Worm (Caenorhabditis elegans) whole organism, L4/young adult: Measurements from ENCODE around the gene F44B9.9.

ENCODE experiments used
- W03F9.2 ChIP-seq: fragments of 150-350 bp; optimal IDR thresholded peaks from 2 replicates; lab custom pipeline; 2014; ENCODE audit warnings: missing biosample characterization, missing genetic modification characterization
- dao-5 ChIP-seq: sonication (generic microtip); optimal IDR thresholded peaks from 2 replicates; lab custom pipeline; 2016; ENCODE audit warnings: missing genotype, missing genetic modification characterization, moderate library complexity, missing compliant biosample characterization
- him-1 ChIP-seq: sonication (generic microtip); optimal IDR thresholded peaks from 2 replicates; lab custom pipeline; 2016; ENCODE audit warnings: missing genotype, missing genetic modification reagents, missing genetic modification characterization, missing compliant biosample characterization

DNA sequence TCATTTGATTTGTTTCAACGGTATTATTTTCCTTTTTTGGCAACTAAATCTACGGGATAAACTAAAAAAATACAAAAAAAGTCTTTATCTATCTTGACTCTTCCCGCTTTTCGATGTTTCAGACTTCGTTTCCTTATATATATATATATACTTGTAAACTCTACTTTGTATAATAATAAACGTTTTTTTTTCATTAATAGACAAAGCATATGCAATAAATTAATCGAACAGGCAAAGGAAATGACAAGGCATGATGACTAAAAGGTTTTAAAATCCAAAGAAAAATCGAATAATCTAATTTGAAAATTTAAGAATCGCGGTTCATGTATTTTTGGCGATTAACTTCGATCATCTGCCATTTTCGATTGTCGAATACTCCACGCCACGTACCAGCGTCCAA lies 17.3 kb downstream of the F44B9.9 start:
- TF ChIP-seq him-1 (tag; lab: Kevin White, UChicago) (no peak), W03F9.2 (tag; lab: Kevin White, UChicago) (no peak), dao-5 (no peak)
